Worm (Caenorhabditis elegans): Measurements from ENCODE around the gene F07H5.10.
A peak's percentile ranks its signal among the peaks of the same experiment; 100 is the strongest.

F07H5.10 gene

DNA sequence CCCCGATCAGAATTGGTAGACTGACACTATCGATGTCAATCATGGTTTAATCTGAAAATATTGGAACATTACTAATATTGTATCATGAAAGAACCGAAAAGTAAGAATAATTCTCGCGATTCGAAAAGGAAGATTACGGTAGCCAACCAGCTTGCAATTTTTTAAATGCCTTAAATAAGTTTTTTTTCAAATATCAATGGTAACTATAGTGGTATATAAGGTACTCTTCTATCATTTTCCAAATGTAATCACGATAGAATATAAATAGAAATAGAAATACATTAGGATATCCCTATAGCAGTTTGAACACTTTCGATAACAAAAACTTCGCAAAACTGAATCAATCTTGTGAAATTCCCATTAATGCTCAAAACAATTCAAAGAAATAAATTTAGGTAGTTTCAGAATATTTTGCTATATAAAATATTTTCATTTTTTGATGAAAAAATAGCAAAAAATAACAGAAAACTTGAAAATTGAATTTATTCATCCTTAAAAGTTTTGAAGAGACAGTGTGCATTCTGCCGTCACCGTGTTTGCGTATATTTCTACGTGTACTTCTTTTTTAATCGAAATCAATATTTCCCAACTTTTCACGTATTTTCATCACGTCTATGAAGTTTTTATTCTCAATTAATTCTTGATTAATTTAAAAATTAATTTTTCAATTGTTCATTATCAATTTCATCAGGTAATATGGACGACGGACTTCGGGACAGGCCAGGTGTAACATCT lies 2.5 kb upstream of the F07H5.10 start, which contains the start of the genes F46C5.9 and rer-1 (continued):
- TF ChIP-seq swsn-7 (tag; optimal IDR thresholded peaks at IDR 0.05) (no peak), F16B12.6 (tag; optimal IDR thresholded peaks at IDR 0.05) (peak; percentile 83), elt-2 (tag; optimal IDR thresholded peaks at IDR 0.05) (no peak), fkh-4 (tag; optimal IDR thresholded peaks at IDR 0.05; ENCODE audit: borderline replicate concordance) (no peak), blmp-1 (tag; optimal IDR thresholded peaks at IDR 0.05) (peak; percentile 19), snu-23 (GFP tag; optimal IDR thresholded peaks at IDR 0.05) (no peak), C04F5.9 (tag; optimal IDR thresholded peaks at IDR 0.05) (no peak), sox-4 (tag; optimal IDR thresholded peaks at IDR 0.05) (no peak), egl-13 (tag; optimal IDR thresholded peaks at IDR 0.05) (no peak), nhr-85 (tag) (no peak), nhr-237 (tag; optimal IDR thresholded peaks at IDR 0.05) (no peak), zag-1 (tag; optimal IDR thresholded peaks at IDR 0.05) (no peak), Y116A8C.19 (tag; optimal IDR thresholded peaks at IDR 0.05; ENCODE audit: borderline replicate concordance) (no peak), lin-15B (tag; optimal IDR thresholded peaks at IDR 0.05) (no peak), ceh-82 (tag; optimal IDR thresholded peaks at IDR 0.05) (no peak), fos-1 (tag; optimal IDR thresholded peaks at IDR 0.05) (no peak), hpl-2 (GFP tag; optimal IDR thresholded peaks at IDR 0.05) (no peak), nhr-76 (tag; optimal IDR thresholded peaks at IDR 0.05) (no peak), pag-3 (tag; optimal IDR thresholded peaks at IDR 0.05; ENCODE audit: borderline replicate concordance, insufficient read depth) (no peak), nhr-90 (tag; optimal IDR thresholded peaks at IDR 0.05; ENCODE audit: poor library complexity) (no peak), efl-1 (optimal IDR thresholded peaks at IDR 0.05) (peak; percentile 25 to 47), efl-1 (GFP tag; optimal IDR thresholded peaks at IDR 0.05 in 1 of 2) (peak; percentile 51 to 80), skn-1 (tag; optimal IDR thresholded peaks at IDR 0.05) (no peak), unc-98 (GFP tag; IDR thresholded peaks at IDR 0.05) (no peak), fkh-8 (tag; optimal IDR thresholded peaks at IDR 0.05) (no peak), elt-3 (tag; optimal IDR thresholded peaks at IDR 0.05) (no peak), lir-3 (tag; optimal IDR thresholded peaks at IDR 0.05; ENCODE audit: poor library complexity) (no peak), aha-1 (tag; optimal IDR thresholded peaks at IDR 0.05) (no peak), fkh-10 (GFP tag; optimal IDR thresholded peaks at IDR 0.05) (no peak), dpl-1 (GFP tag; optimal IDR thresholded peaks at IDR 0.05) (peak; percentile 0 to 48 (median 12)), lin-13 (GFP tag; optimal IDR thresholded peaks at IDR 0.05) (no peak), hlh-4 (tag; optimal IDR thresholded peaks at IDR 0.05) (no peak), C34B4.2 (tag; optimal IDR thresholded peaks at IDR 0.05) (no peak), xbp-1 (tag; optimal IDR thresholded peaks at IDR 0.05) (peak; percentile 93), nhr-77 (tag; optimal IDR thresholded peaks at IDR 0.05) (no peak), ama-1 (optimal IDR thresholded peaks at IDR 0.05) (no peak), nhr-12 (tag; optimal IDR thresholded peaks at IDR 0.05) (no peak), rnt-1 (tag; optimal IDR thresholded peaks at IDR 0.05) (no peak), unc-86 (tag; optimal IDR thresholded peaks at IDR 0.05) (no peak), nhr-28 (tag; optimal IDR thresholded peaks at IDR 0.05) (no peak), nhr-11 (tag; optimal IDR thresholded peaks at IDR 0.05) (no peak), ceh-8 (GFP tag; optimal IDR thresholded peaks at IDR 0.05) (no peak), mab-9 (GFP tag; IDR thresholded peaks at IDR 0.05) (no peak)

DNA sequence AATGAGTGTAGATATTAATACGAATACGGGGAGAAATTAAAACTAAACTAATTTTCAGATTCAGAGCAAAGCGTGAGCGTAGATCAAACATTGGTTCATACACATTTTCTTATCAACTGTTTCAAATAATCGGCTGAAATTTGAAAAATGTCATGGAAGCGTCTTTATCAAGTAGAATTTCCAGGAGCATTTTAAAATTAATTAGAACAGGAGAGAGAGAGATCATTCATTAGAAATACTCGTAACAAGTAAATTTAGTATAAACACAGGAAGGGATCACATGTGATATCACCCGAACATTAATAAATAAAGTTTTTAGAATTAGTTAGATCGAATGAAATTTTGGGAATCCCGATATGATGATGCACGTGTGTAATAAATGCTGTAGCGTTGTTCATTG lies 1.5 kb downstream of the F07H5.10 start, which contains the start of gene pho-13:
Gene pho-13 (minus strand): TSS at position 101 of the 400 bp plus-strand sequence.
- TF ChIP-seq hlh-17 (GFP tag; optimal IDR thresholded peaks at IDR 0.05; ENCODE audit: borderline replicate concordance), result no peak
